Fruit fly (Drosophila melanogaster) whole organism, wandering third instar larva: ENCODE data around the gene CG43844.

ENCODE experiments used
- Abd-B ChIP-seq: fragments of >200 bp; optimal IDR thresholded peaks from 2 replicates; lab custom pipeline; 2017; ENCODE audit warnings: missing biosample characterization, missing genetic modification characterization
- CG32264 ChIP-seq: fragments of 200-800 bp; sonication (Bioruptor generic); optimal IDR thresholded peaks from 2 replicates; lab custom pipeline; 2016; ENCODE audit warnings: missing biosample characterization, missing genetic modification characterization
- CG9705 ChIP-seq: fragments of 200-800 bp; sonication (Bioruptor generic); optimal IDR thresholded peaks from 2 replicates; lab custom pipeline; 2018; ENCODE audit warnings: missing biosample characterization, mild to moderate bottlenecking, missing genetic modification characterization
- CrebA ChIP-seq: fragments of 200-800 bp; sonication (Bioruptor generic); optimal IDR thresholded peaks from 2 replicates; lab custom pipeline; 2016; ENCODE audit warnings: missing biosample characterization, mild to moderate bottlenecking, missing genetic modification characterization, borderline replicate concordance
- Dfd ChIP-seq: fragments of >200 bp; optimal IDR thresholded peaks from 2 replicates; lab custom pipeline; 2017; ENCODE audit warnings: missing biosample characterization, missing genetic modification characterization
- Dif ChIP-seq: fragments of 200-275, 200-300 bp; sonication (Bioruptor generic); optimal IDR thresholded peaks from 2 replicates; lab custom pipeline; 2018; ENCODE audit warnings: missing biosample characterization, missing genetic modification characterization; ENCODE audit not compliant: partially characterized antibody
- GATAd ChIP-seq: sonication (Bioruptor generic); optimal IDR thresholded peaks from 2 replicates; lab custom pipeline; 2016; ENCODE audit warnings: missing biosample characterization, missing genetic modification characterization
- HLH106 ChIP-seq: fragments of 200-800 bp; optimal IDR thresholded peaks from 3 replicates; lab custom pipeline; 2019; ENCODE audit warnings: missing biosample characterization, mild to moderate bottlenecking, missing genetic modification characterization, moderate library complexity
- Hnf4 ChIP-seq: fragments of 200-800 bp; sonication (Bioruptor generic); optimal IDR thresholded peaks from 2 replicates; lab custom pipeline; 2016; ENCODE audit warnings: missing biosample characterization, mild to moderate bottlenecking, missing genetic modification characterization
- Hr78 ChIP-seq: fragments of >200 bp; optimal IDR thresholded peaks from 2 replicates; lab custom pipeline; 2017; ENCODE audit warnings: missing biosample characterization, missing genetic modification characterization
- Hr83 ChIP-seq: fragments of 200-300 bp; sonication (Bioruptor generic); optimal IDR thresholded peaks from 2 replicates; lab custom pipeline; 2016; ENCODE audit warnings: missing biosample characterization, mild to moderate bottlenecking, missing genetic modification characterization, moderate library complexity; ENCODE audit not compliant: poor library complexity, severe bottlenecking
- Jra ChIP-seq: sonication (Bioruptor generic); optimal IDR thresholded peaks from 2 replicates; lab custom pipeline; 2016; ENCODE audit warnings: missing biosample characterization, missing genetic modification characterization
- Mio ChIP-seq: sonication (Bioruptor generic); optimal IDR thresholded peaks from 2 replicates; lab custom pipeline; 2016; ENCODE audit warnings: missing biosample characterization, missing genetic modification characterization
- Myc ChIP-seq: fragments of >200 bp; optimal IDR thresholded peaks from 2 replicates; lab custom pipeline; 2017
- N ChIP-seq: fragments of >200 bp; optimal IDR thresholded peaks from 2 replicates; lab custom pipeline; 2018; ENCODE audit warnings: missing biosample characterization, missing external identifiers, missing genetic modification characterization
- OdsH ChIP-seq: fragments of 200-800 bp; sonication (Bioruptor generic); optimal IDR thresholded peaks from 2 replicates; lab custom pipeline; 2016; ENCODE audit warnings: missing biosample characterization, mild to moderate bottlenecking, missing genetic modification characterization
- Rel ChIP-seq, 2 experiments: fragments of 200-800 bp; sonication (Bioruptor generic) in 1 of 2; optimal IDR thresholded peaks; 2 replicates in 1 of 2; 3 replicates in 1 of 2; lab custom pipeline; 2016 to 2019; ENCODE audit warnings: mild to moderate bottlenecking in 2 of 2, missing biosample characterization in 2 of 2, missing genetic modification characterization in 2 of 2, moderate library complexity in 1 of 2
- Sp1 ChIP-seq: fragments of 200-800 bp; sonication (Bioruptor generic); optimal IDR thresholded peaks from 3 replicates; lab custom pipeline; 2019; ENCODE audit warnings: missing biosample characterization, mild to moderate bottlenecking, missing genetic modification characterization, moderate library complexity
- Vsx2 ChIP-seq: fragments of 200-300, 225-300 bp; sonication (Bioruptor generic); optimal IDR thresholded peaks from 2 replicates; lab custom pipeline; 2018; ENCODE audit warnings: missing biosample characterization, missing genetic modification characterization; ENCODE audit not compliant: partially characterized antibody
- br ChIP-seq: fragments of 200-800 bp; sonication (Bioruptor generic); optimal IDR thresholded peaks from 2 replicates; lab custom pipeline; 2016; ENCODE audit warnings: missing biosample characterization, missing genetic modification characterization
- brk ChIP-seq: fragments of 200-800 bp; sonication (Bioruptor generic); optimal IDR thresholded peaks from 2 replicates; lab custom pipeline; 2016; ENCODE audit warnings: missing biosample characterization, mild to moderate bottlenecking, missing genetic modification characterization
- dl ChIP-seq, 2 experiments: fragments of 175-275, 200-275 bp in 1 of 2; fragments of 200-275 bp in 1 of 2; sonication (Bioruptor generic); optimal IDR thresholded peaks; lab custom pipeline; 2018; ENCODE audit warnings: mild to moderate bottlenecking in 2 of 2, missing biosample characterization in 2 of 2, missing genetic modification characterization in 2 of 2, moderate library complexity in 2 of 2; ENCODE audit not compliant: partially characterized antibody in 2 of 2, insufficient read depth in 1 of 2
- dmrt93B ChIP-seq: fragments of 200-800 bp; sonication (Bioruptor generic); optimal IDR thresholded peaks from 2 replicates; lab custom pipeline; 2018; ENCODE audit warnings: missing biosample characterization, mild to moderate bottlenecking, missing genetic modification characterization
- dsf ChIP-seq: sonication (Bioruptor generic); optimal IDR thresholded peaks from 2 replicates; lab custom pipeline; 2016; ENCODE audit warnings: missing biosample characterization, missing genetic modification characterization, borderline replicate concordance
- ey ChIP-seq: fragments of 200-800 bp; sonication (Bioruptor generic); optimal IDR thresholded peaks from 2 replicates; lab custom pipeline; 2016; ENCODE audit warnings: missing biosample characterization, missing genetic modification characterization
- foxo ChIP-seq, 2 experiments: fragments of 200-800 bp; sonication (Bioruptor generic); optimal IDR thresholded peaks; 2 replicates in 1 of 2; 3 replicates in 1 of 2; lab custom pipeline; 2016 to 2017; ENCODE audit warnings: missing biosample characterization in 2 of 2, missing genetic modification characterization in 2 of 2
- fru ChIP-seq: fragments of 200-800 bp; sonication (Bioruptor generic); optimal IDR thresholded peaks from 3 replicates; lab custom pipeline; 2016; ENCODE audit warnings: missing biosample characterization, mild to moderate bottlenecking, missing genetic modification characterization
- h ChIP-seq: fragments of 200-800 bp; sonication (Bioruptor generic); optimal IDR thresholded peaks from 3 replicates; lab custom pipeline; 2016; ENCODE audit warnings: missing biosample characterization, mild to moderate bottlenecking, missing genetic modification characterization
- jim ChIP-seq: fragments of 175-275, 200-325 bp; sonication (Bioruptor generic); optimal IDR thresholded peaks from 2 replicates; lab custom pipeline; 2016; ENCODE audit warnings: missing biosample characterization, mild to moderate bottlenecking, missing genetic modification characterization
- lola ChIP-seq: fragments of >200 bp; optimal IDR thresholded peaks from 2 replicates; lab custom pipeline; 2017; ENCODE audit warnings: missing biosample characterization, missing genetic modification characterization
- pan ChIP-seq: fragments of >200 bp; optimal IDR thresholded peaks from 2 replicates; lab custom pipeline; 2017
- psq ChIP-seq: fragments of 200-800 bp; sonication (Bioruptor generic); optimal IDR thresholded peaks from 3 replicates; lab custom pipeline; 2017; ENCODE audit warnings: missing biosample characterization, mild to moderate bottlenecking, missing genetic modification characterization, moderate library complexity
- rgr ChIP-seq: fragments of 200-800 bp; sonication (Bioruptor generic); optimal IDR thresholded peaks from 3 replicates; lab custom pipeline; 2016; ENCODE audit warnings: missing biosample characterization, mild to moderate bottlenecking, missing genetic modification characterization
- sage ChIP-seq: fragments of 200-800 bp; sonication (Bioruptor generic); optimal IDR thresholded peaks from 2 replicates; lab custom pipeline; 2016; ENCODE audit warnings: missing biosample characterization, mild to moderate bottlenecking, missing genetic modification characterization
- sv ChIP-seq: fragments of 200-800 bp; sonication (Bioruptor generic); optimal IDR thresholded peaks from 3 replicates; lab custom pipeline; 2016; ENCODE audit warnings: missing biosample characterization, missing genetic modification characterization
- tai ChIP-seq: sonication (Bioruptor generic); optimal IDR thresholded peaks from 2 replicates; lab custom pipeline; 2016; ENCODE audit warnings: missing biosample characterization, missing genetic modification characterization
- usp ChIP-seq: fragments of >200 bp; optimal IDR thresholded peaks from 2 replicates; lab custom pipeline; 2017; ENCODE audit warnings: missing biosample characterization, missing genetic modification characterization
- woc ChIP-seq: sonication (Bioruptor generic); optimal IDR thresholded peaks from 2 replicates; lab custom pipeline; 2016; ENCODE audit warnings: missing biosample characterization, mild to moderate bottlenecking, missing genetic modification characterization

The CG43844 gene

DNA sequence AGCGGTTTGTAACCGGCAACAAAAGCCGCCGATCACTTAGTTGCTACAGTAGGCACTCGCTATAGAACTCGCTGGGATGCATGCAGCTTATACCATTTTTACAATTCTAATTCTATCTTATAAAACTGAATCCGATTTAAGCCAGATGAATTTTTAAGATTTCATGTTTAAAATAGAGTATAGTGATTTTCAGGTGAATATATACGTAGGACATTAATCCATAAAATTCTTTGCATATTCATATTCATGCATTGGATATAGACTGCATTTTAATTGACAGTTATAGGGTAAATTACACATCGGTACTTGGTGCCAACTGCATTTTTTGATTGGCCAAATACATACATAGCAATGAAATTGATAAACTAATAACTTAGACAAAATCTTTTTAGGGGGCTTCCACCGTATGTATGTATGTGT, 1.7 kb upstream of the CG43844 start:
- TF ChIP-seq psq (GFP tag; lab: Kevin White, UChicago) (no peak), Hr83 (no peak), ey (GFP tag; lab: Kevin White, UChicago) (peak; percentile 33), Myc (lab: Kevin White, UChicago) (no peak), dsf (GFP tag; lab: Kevin White, UChicago) (no peak), lola (no peak), Mio (GFP tag; lab: Kevin White, UChicago) (no peak), Abd-B (GFP tag; lab: Kevin White, UChicago) (no peak), N (GFP tag; lab: Kevin White, UChicago) (no peak), fru (GFP tag; lab: Kevin White, UChicago) (peak; percentile 56), sage (GFP tag; lab: Kevin White, UChicago) (no peak), sv (GFP tag; lab: Kevin White, UChicago) (no peak), dl (GFP tag; optimal IDR thresholded peaks at IDR 0.05; lab: Kevin White, UChicago; ENCODE audit: insufficient read depth in 1 of 2, partially characterized antibody in 2 of 2) (no peak), Dfd (GFP tag; lab: Kevin White, UChicago) (no peak), woc (peak; percentile 40), CrebA (GFP tag; lab: Kevin White, UChicago) (no peak), CG9705 (GFP tag; lab: Kevin White, UChicago) (no peak), HLH106 (tag; lab: Kevin White, UChicago) (peak; percentile 37), dmrt93B (GFP tag; lab: Kevin White, UChicago) (no peak), jim (no peak), Hnf4 (GFP tag; lab: Kevin White, UChicago) (peak; percentile 19), foxo (GFP tag; optimal IDR thresholded peaks at IDR 0.05; lab: Kevin White, UChicago) (peak in 1 of 2 experiments; percentile 53), Dif (GFP tag; lab: Kevin White, UChicago) (no peak), usp (GFP tag; lab: Kevin White, UChicago) (no peak), GATAd (GFP tag; lab: Kevin White, UChicago) (no peak), Vsx2 (GFP tag; lab: Kevin White, UChicago) (no peak), Hr78 (no peak), Rel (GFP tag; optimal IDR thresholded peaks at IDR 0.05; lab: Kevin White, UChicago) (no peak), Rel (tag; optimal IDR thresholded peaks at IDR 0.05; lab: Kevin White, UChicago) (no peak), pan (no peak), CG32264 (GFP tag; lab: Kevin White, UChicago) (no peak), rgr (peak; percentile 16), tai (GFP tag; lab: Kevin White, UChicago) (no peak), br (no peak), Jra (GFP tag; lab: Kevin White, UChicago) (no peak), OdsH (GFP tag; lab: Kevin White, UChicago) (no peak), brk (GFP tag; lab: Kevin White, UChicago) (no peak), Sp1 (GFP tag; lab: Kevin White, UChicago) (no peak), h (GFP tag; lab: Kevin White, UChicago) (no peak)

DNA sequence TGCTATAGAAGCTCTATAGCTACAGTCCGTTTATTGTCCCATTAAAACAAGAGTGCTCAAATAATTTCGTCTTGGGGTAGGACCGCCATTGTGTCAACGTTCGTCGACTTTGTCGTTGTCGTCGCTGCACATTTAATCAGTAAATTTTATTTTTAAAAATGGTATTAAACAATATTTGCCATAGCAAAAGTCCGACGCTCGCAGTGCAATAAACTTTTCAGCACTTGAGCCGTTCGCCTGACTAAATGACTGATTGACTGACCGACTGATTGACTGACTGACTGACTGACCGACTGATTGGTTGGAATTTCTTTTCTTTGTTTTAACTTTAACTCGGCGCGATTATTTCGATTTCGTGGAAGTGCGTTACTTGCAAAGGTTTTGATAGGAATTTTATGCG, 606 bp downstream of the CG43844 start:
- no peak for TF ChIP-seq usp (GFP tag; lab: Kevin White, UChicago)
- TF ChIP-seq fru (GFP tag; lab: Kevin White, UChicago), result peak; percentile 10
- TF ChIP-seq h (GFP tag; lab: Kevin White, UChicago), result peak; percentile 23
- no peak for TF ChIP-seq ey (GFP tag; lab: Kevin White, UChicago)
- no peak for TF ChIP-seq brk (GFP tag; lab: Kevin White, UChicago)
- TF ChIP-seq Rel (GFP tag; optimal IDR thresholded peaks at IDR 0.05; lab: Kevin White, UChicago), result no peak
- peak; percentile 30 for TF ChIP-seq Rel (tag; optimal IDR thresholded peaks at IDR 0.05; lab: Kevin White, UChicago)

DNA sequence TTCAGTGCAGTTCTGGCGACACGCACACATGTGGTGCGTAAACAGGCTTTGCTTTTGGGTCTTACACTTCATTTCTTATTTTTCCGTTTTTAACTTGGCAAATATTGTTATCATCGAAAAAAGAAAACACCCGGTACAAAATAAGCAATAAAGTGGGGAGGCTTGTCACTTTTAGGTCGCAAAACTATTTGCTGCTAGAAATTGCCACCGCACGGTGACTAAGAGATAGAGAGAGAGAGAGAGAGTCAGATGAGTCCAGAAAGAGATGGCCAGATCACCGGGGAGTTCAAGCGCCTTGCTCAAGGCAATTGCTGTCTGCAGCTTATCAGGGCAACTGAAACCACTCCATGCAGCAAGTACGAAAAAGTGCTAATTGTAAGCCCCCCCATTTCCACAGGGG, 1.4 kb downstream of the CG43844 start:
- no peak for TF ChIP-seq fru (GFP tag; lab: Kevin White, UChicago)
- no peak for TF ChIP-seq Rel (GFP tag; optimal IDR thresholded peaks at IDR 0.05; lab: Kevin White, UChicago)
- TF ChIP-seq Rel (tag; optimal IDR thresholded peaks at IDR 0.05; lab: Kevin White, UChicago), result peak; percentile 5
